Worm (Caenorhabditis elegans): ENCODE measurements around the gene srw-61.

- TF ChIP-seq flt-1 (GFP tag; IDR thresholded peaks at IDR 0.05) (no peak), ceh-36 (tag; optimal IDR thresholded peaks at IDR 0.05) (no peak), ama-1 (optimal IDR thresholded peaks at IDR 0.05) (no peak), tra-4 (tag; optimal IDR thresholded peaks at IDR 0.05) (no peak), hmg-4 (GFP tag; optimal IDR thresholded peaks at IDR 0.05) (no peak), ets-7 (tag; optimal IDR thresholded peaks at IDR 0.05) (no peak), tbx-37 (GFP tag; conservative IDR thresholded peaks at IDR 0.05) (no peak), ceh-13 (GFP tag; optimal IDR thresholded peaks at IDR 0.05) (no peak), F13C5.2 (tag; optimal IDR thresholded peaks at IDR 0.05) (no peak), B0310.2 (tag; optimal IDR thresholded peaks at IDR 0.05) (no peak)
Observed at ce11 chrIV:16247131-16247530, 8.7 kb upstream of the srw-61 start, which contains the start of gene F38C2.1.

All from whole organism, early embryonic.